Fruit fly (Drosophila melanogaster): ENCODE data around the gene daed.

Gene daed

dm6 chr2L:2193357-2193780 lies 22.7 kb downstream of the daed start (continued):
- TF ChIP-seq CG8359 (GFP tag; optimal IDR thresholded peaks at IDR 0.05; ENCODE audit: borderline replicate concordance) (peak; percentile 10), pb (GFP tag; optimal IDR thresholded peaks at IDR 0.05) (peak; percentile 80), zfh2 (GFP tag; optimal IDR thresholded peaks at IDR 0.05) (no peak), CG6854 (GFP tag; optimal IDR thresholded peaks at IDR 0.05) (peak; percentile 53), lov (optimal IDR thresholded peaks at IDR 0.05) (no peak), lov (GFP tag; IDR thresholded peaks at IDR 0.05) (no peak), CG2889 (GFP tag; IDR thresholded peaks at IDR 0.05) (no peak), p53 (GFP tag; optimal IDR thresholded peaks at IDR 0.05) (no peak), bab2 (GFP tag; optimal IDR thresholded peaks at IDR 0.05) (no peak), az2 (GFP tag; optimal IDR thresholded peaks at IDR 0.05) (no peak), sisA (GFP tag; IDR thresholded peaks at IDR 0.05) (no peak), C15 (GFP tag; IDR thresholded peaks at IDR 0.05) (no peak), zf30C (GFP tag; optimal IDR thresholded peaks at IDR 0.05) (peak; percentile 59), al (GFP tag; IDR thresholded peaks at IDR 0.05) (no peak), CG13424 (tag; optimal IDR thresholded peaks at IDR 0.05) (peak; percentile 5), CG14860 (GFP tag; IDR thresholded peaks at IDR 0.05; ENCODE audit: partially characterized antibody) (no peak), CG10431 (GFP tag; optimal IDR thresholded peaks at IDR 0.05) (peak; percentile 42), Bgb (GFP tag; IDR thresholded peaks at IDR 0.05; ENCODE audit: partially characterized antibody) (no peak), CG1602 (GFP tag; optimal IDR thresholded peaks at IDR 0.05) (no peak), Asciz (GFP tag; optimal IDR thresholded peaks at IDR 0.05) (peak; percentile 30), twi (tag; optimal IDR thresholded peaks at IDR 0.05) (peak; percentile 26), cwo (GFP tag; optimal IDR thresholded peaks at IDR 0.05) (peak; percentile 57), CG1792 (GFP tag; optimal IDR thresholded peaks at IDR 0.05) (no peak), repo (GFP tag; optimal IDR thresholded peaks at IDR 0.05) (peak; percentile 19), YL-1 (GFP tag; optimal IDR thresholded peaks at IDR 0.05) (peak; percentile 63), CG4282 (GFP tag; optimal IDR thresholded peaks at IDR 0.05) (peak; percentile 1), CG6689 (GFP tag; IDR thresholded peaks at IDR 0.05) (no peak), CG9437 (GFP tag; optimal IDR thresholded peaks at IDR 0.05) (no peak), Adf1 (GFP tag; IDR thresholded peaks at IDR 0.05) (no peak), Eip74EF (GFP tag; optimal IDR thresholded peaks at IDR 0.05) (peak in 1 of 2 experiments; percentile 82), ATbp (GFP tag; optimal IDR thresholded peaks at IDR 0.05) (no peak), CG30431 (GFP tag; optimal IDR thresholded peaks at IDR 0.05) (no peak), pnt (GFP tag; optimal IDR thresholded peaks at IDR 0.05) (no peak), CG12104 (GFP tag; optimal IDR thresholded peaks at IDR 0.05) (peak; percentile 6), abd-A (tag; optimal IDR thresholded peaks at IDR 0.05) (peak; percentile 98), unpg (GFP tag; optimal IDR thresholded peaks at IDR 0.05) (peak; percentile 25), CG7928 (GFP tag; optimal IDR thresholded peaks at IDR 0.05) (peak; percentile 37), CG7357 (GFP tag; IDR thresholded peaks at IDR 0.05) (no peak), sc (optimal IDR thresholded peaks at IDR 0.05) (no peak), sc (GFP tag; optimal IDR thresholded peaks at IDR 0.05) (no peak), CG5245 (GFP tag; optimal IDR thresholded peaks at IDR 0.05) (no peak), CG14441 (GFP tag; IDR thresholded peaks at IDR 0.05) (no peak), CG17186 (GFP tag; optimal IDR thresholded peaks at IDR 0.05) (peak; percentile 92), slbo (GFP tag; IDR thresholded peaks at IDR 0.05) (no peak), toy (GFP tag; IDR thresholded peaks at IDR 0.05) (no peak), GATAe (GFP tag; conservative IDR thresholded peaks at IDR 0.05) (no peak), ac (GFP tag; optimal IDR thresholded peaks at IDR 0.05) (no peak), shn (GFP tag; optimal IDR thresholded peaks at IDR 0.05) (peak; percentile 24), Antp (GFP tag; optimal IDR thresholded peaks at IDR 0.05) (peak; percentile 18), CG1529 (GFP tag; optimal IDR thresholded peaks at IDR 0.05) (peak; percentile 28), CG16813 (GFP tag; IDR thresholded peaks at IDR 0.05; ENCODE audit: partially characterized antibody) (no peak), en (GFP tag; optimal IDR thresholded peaks at IDR 0.05) (no peak)
